Worm (Caenorhabditis elegans) whole organism, young adult: ENCODE measurements around the gene ecps-2.
A peak's percentile ranks its signal among the peaks of the same experiment; 100 is the strongest.

Experiments used
- B0019.2 ChIP-seq: fragments of 200-800 bp; sonication (Bioruptor generic); conservative IDR thresholded peaks from 2 replicates; pipeline ENCODE4 v1.3.6; 2022; ENCODE audit warnings: missing genetic modification reagents, missing genetic modification characterization, missing compliant biosample characterization
- B0261.1 ChIP-seq: sonication (generic microtip); optimal IDR thresholded peaks from 2 replicates; lab custom pipeline; 2016; ENCODE audit warnings: mild to moderate bottlenecking, missing genetic modification characterization, moderate library complexity, missing compliant biosample characterization
- B0336.3 ChIP-seq: fragments of 200-800 bp; sonication (Bioruptor generic); IDR thresholded peaks from 2 replicates; pipeline ENCODE4 v1.3.6; 2022; ENCODE audit warnings: missing genetic modification characterization, missing compliant biosample characterization
- C17E4.6 ChIP-seq: fragments of 200-800 bp; sonication (Bioruptor generic); IDR thresholded peaks from 2 replicates; pipeline ENCODE4 v1.3.6; 2022; ENCODE audit warnings: missing genetic modification reagents, missing genetic modification characterization, missing compliant biosample characterization
- D2030.7 ChIP-seq: fragments of 200-800 bp; sonication (Bioruptor generic); IDR thresholded peaks from 2 replicates; pipeline ENCODE4 v1.3.6; 2022; ENCODE audit warnings: missing genetic modification reagents, missing genetic modification characterization, missing compliant biosample characterization
- F22D6.2 ChIP-seq: sonication (generic microtip); optimal IDR thresholded peaks from 2 replicates; lab custom pipeline; 2016; ENCODE audit warnings: mild to moderate bottlenecking, missing genetic modification characterization, missing compliant biosample characterization
- F23B12.7 ChIP-seq: sonication (generic microtip); optimal IDR thresholded peaks from 2 replicates; lab custom pipeline; 2017; ENCODE audit warnings: missing genetic modification characterization, mild to moderate bottlenecking, missing compliant biosample characterization, antibody characterized with exemption, moderate library complexity; ENCODE audit not compliant: insufficient read depth
- F37B4.10 ChIP-seq: fragments of 200-800 bp; sonication (Bioruptor generic); IDR thresholded peaks from 2 replicates; pipeline ENCODE4 v1.3.6; 2022; ENCODE audit warnings: missing genetic modification characterization, missing compliant biosample characterization
- F49E8.2 ChIP-seq: sonication (generic microtip); optimal IDR thresholded peaks from 3 replicates; lab custom pipeline; 2017; ENCODE audit warnings: missing genetic modification characterization, mild to moderate bottlenecking, missing compliant biosample characterization, antibody characterized with exemption, moderate library complexity; ENCODE audit not compliant: insufficient read depth
- F55B11.4 ChIP-seq: sonication (generic microtip); optimal IDR thresholded peaks from 2 replicates; lab custom pipeline; 2016; ENCODE audit warnings: missing compliant biosample characterization, missing genetic modification characterization, borderline replicate concordance; ENCODE audit not compliant: insufficient read depth
- K12H6.12 ChIP-seq: fragments of 200-800 bp; sonication (Bioruptor generic); optimal IDR thresholded peaks from 2 replicates; lab custom pipeline; 2018; ENCODE audit warnings: mild to moderate bottlenecking, missing genetic modification characterization, missing compliant biosample characterization
- T26A5.8 ChIP-seq: sonication (generic microtip); optimal IDR thresholded peaks from 2 replicates; lab custom pipeline; 2016; ENCODE audit warnings: missing genetic modification characterization, missing compliant biosample characterization
- Y53G8AR.9 ChIP-seq: fragments of 200-800 bp; sonication (Bioruptor generic); conservative IDR thresholded peaks from 2 replicates; pipeline ENCODE4 v1.3.6; 2022; ENCODE audit warnings: missing genetic modification reagents, missing genetic modification characterization, missing compliant biosample characterization
- Y67H2A.10 ChIP-seq: fragments of 200-800 bp; sonication (Bioruptor generic); conservative IDR thresholded peaks from 2 replicates; pipeline ENCODE4 v1.3.6; 2022; ENCODE audit warnings: missing genetic modification reagents, missing genetic modification characterization, missing compliant biosample characterization
- Y79H2A.3 ChIP-seq: fragments of 200-800 bp; sonication (Bioruptor generic); conservative IDR thresholded peaks from 2 replicates; pipeline ENCODE4 v1.3.6; 2022; ENCODE audit warnings: missing genetic modification reagents, missing genetic modification characterization, missing compliant biosample characterization
- Y95B8A.8 ChIP-seq: fragments of 200-800 bp; sonication (Bioruptor generic); IDR thresholded peaks from 2 replicates; pipeline ENCODE4 v1.3.6; 2022; ENCODE audit warnings: missing genetic modification reagents, missing genetic modification characterization, missing compliant biosample characterization
- ZK185.1 ChIP-seq: sonication (generic microtip); optimal IDR thresholded peaks from 2 replicates; lab custom pipeline; 2016; ENCODE audit warnings: mild to moderate bottlenecking, missing genetic modification characterization, missing compliant biosample characterization; ENCODE audit not compliant: poor library complexity, severe bottlenecking
- aptf-2 ChIP-seq: fragments of 200-800 bp; sonication (Bioruptor generic); conservative IDR thresholded peaks from 2 replicates; pipeline ENCODE4 v1.3.6; 2022; ENCODE audit warnings: missing genetic modification reagents, missing genetic modification characterization, missing compliant biosample characterization
- athp-1 ChIP-seq: sonication (generic microtip); optimal IDR thresholded peaks from 2 replicates; lab custom pipeline; 2017; ENCODE audit warnings: mild to moderate bottlenecking, missing genetic modification characterization, missing compliant biosample characterization
- bed-1 ChIP-seq: fragments of 200-800 bp; sonication (Bioruptor generic); IDR thresholded peaks from 2 replicates; pipeline ENCODE4 v1.3.6; 2022; ENCODE audit warnings: missing genetic modification reagents, missing genetic modification characterization, missing compliant biosample characterization
- cebp-2 ChIP-seq: fragments of 200-800 bp; sonication (Bioruptor generic); IDR thresholded peaks from 2 replicates; pipeline ENCODE4 v1.3.6; 2022; ENCODE audit warnings: missing genetic modification characterization, missing compliant biosample characterization
- dox-1 ChIP-seq: fragments of 200-800 bp; sonication (Bioruptor generic); IDR thresholded peaks from 2 replicates; pipeline ENCODE4 v1.3.6; 2022; ENCODE audit warnings: missing genetic modification reagents, missing genetic modification characterization, missing compliant biosample characterization
- dpl-1 ChIP-seq: fragments of 150-350 bp; optimal IDR thresholded peaks from 2 replicates; lab custom pipeline; 2014; ENCODE audit warnings: missing biosample characterization, missing genetic modification reagents, missing genetic modification characterization
- efl-1 ChIP-seq: fragments of 150-350 bp; optimal IDR thresholded peaks from 2 replicates; lab custom pipeline; 2014; ENCODE audit warnings: missing biosample characterization, missing genetic modification reagents, missing genetic modification characterization
- ekl-4 ChIP-seq: fragments of 200-800 bp; sonication (Bioruptor generic); IDR thresholded peaks from 2 replicates; pipeline ENCODE4 v1.3.6; 2022; ENCODE audit warnings: missing genetic modification reagents, missing genetic modification characterization, missing compliant biosample characterization
- ets-4 ChIP-seq: fragments of 200-800 bp; sonication (Bioruptor generic); optimal IDR thresholded peaks from 2 replicates; lab custom pipeline; 2018; ENCODE audit warnings: mild to moderate bottlenecking, missing genetic modification characterization, missing compliant biosample characterization
- gei-17 ChIP-seq: fragments of 200-800 bp; sonication (Bioruptor generic); optimal IDR thresholded peaks from 2 replicates; lab custom pipeline; 2018; ENCODE audit warnings: mild to moderate bottlenecking, missing genetic modification characterization, missing compliant biosample characterization
- him-1 ChIP-seq: sonication (generic microtip); optimal IDR thresholded peaks from 2 replicates; lab custom pipeline; 2016; ENCODE audit warnings: missing genotype, missing genetic modification reagents, missing genetic modification characterization, missing compliant biosample characterization
- hlh-26 ChIP-seq: fragments of 200-800 bp; sonication (Bioruptor generic); conservative IDR thresholded peaks from 2 replicates; pipeline ENCODE4 v1.3.6; 2022; ENCODE audit warnings: missing genetic modification reagents, missing genetic modification characterization, missing compliant biosample characterization
- hmg-20 ChIP-seq: fragments of 200-800 bp; sonication (Bioruptor generic); IDR thresholded peaks from 2 replicates; pipeline ENCODE4 v1.3.6; 2022; ENCODE audit warnings: missing genetic modification reagents, missing genetic modification characterization, missing compliant biosample characterization
- hrde-1 ChIP-seq: sonication (generic microtip); optimal IDR thresholded peaks from 2 replicates; lab custom pipeline; 2016; ENCODE audit warnings: missing genetic modification characterization, mild to moderate bottlenecking, missing compliant biosample characterization, moderate library complexity, missing genotype, missing genetic modification reagents, borderline replicate concordance
- let-607 ChIP-seq, 2 experiments: fragments of 200-800 bp in 1 of 2; sonication (Bioruptor generic) in 1 of 2; sonication (generic microtip) in 1 of 2; optimal IDR thresholded peaks; 2 replicates each; lab custom pipeline; 2016 to 2018; ENCODE audit warnings: mild to moderate bottlenecking in 2 of 2, missing compliant biosample characterization in 2 of 2, missing genetic modification characterization in 2 of 2, moderate library complexity in 2 of 2, missing genotype in 1 of 2
- lin-35 ChIP-seq, 3 experiments: fragments of 150-350 bp in 2 of 3; sonication (generic microtip) in 1 of 3; optimal IDR thresholded peaks; 2 replicates each; lab custom pipeline; 2014 to 2018; ENCODE audit warnings: missing biosample characterization in 3 of 3, missing genetic modification characterization in 3 of 3, missing genetic modification reagents in 3 of 3
- lin-40 ChIP-seq: sonication (generic microtip); optimal IDR thresholded peaks from 2 replicates; lab custom pipeline; 2016; ENCODE audit warnings: missing genetic modification characterization, mild to moderate bottlenecking, missing compliant biosample characterization, missing genotype, missing genetic modification reagents
- madf-10 ChIP-seq: sonication (generic microtip); optimal IDR thresholded peaks from 2 replicates; lab custom pipeline; 2016; ENCODE audit warnings: mild to moderate bottlenecking, missing genetic modification characterization, missing compliant biosample characterization
- madf-8 ChIP-seq: fragments of 200-800 bp; sonication (Bioruptor generic); conservative IDR thresholded peaks from 2 replicates; pipeline ENCODE4 v1.3.6; 2022; ENCODE audit warnings: missing genetic modification reagents, missing genetic modification characterization, missing compliant biosample characterization
- nhr-27 ChIP-seq: fragments of 200-800 bp; sonication (Bioruptor generic); optimal IDR thresholded peaks from 2 replicates; lab custom pipeline; 2018; ENCODE audit warnings: mild to moderate bottlenecking, missing genetic modification characterization, moderate library complexity, missing compliant biosample characterization
- nhr-80 ChIP-seq: sonication (generic microtip); optimal IDR thresholded peaks from 2 replicates; lab custom pipeline; 2016; ENCODE audit warnings: missing genetic modification characterization, missing compliant biosample characterization
- snpc-1.1 ChIP-seq: sonication (generic microtip); optimal IDR thresholded peaks from 2 replicates; lab custom pipeline; 2017; ENCODE audit warnings: missing genetic modification characterization, mild to moderate bottlenecking, missing compliant biosample characterization, antibody characterized with exemption, moderate library complexity, missing genotype, missing genetic modification reagents; ENCODE audit not compliant: insufficient read depth
- snpc-1.3 ChIP-seq: sonication (generic microtip); optimal IDR thresholded peaks from 2 replicates; lab custom pipeline; 2017; ENCODE audit warnings: missing genetic modification characterization, mild to moderate bottlenecking, missing compliant biosample characterization, antibody characterized with exemption, moderate library complexity, missing genotype, missing genetic modification reagents; ENCODE audit not compliant: insufficient read depth
- snpc-4 ChIP-seq, 5 experiments: fragments of 150-350 bp in 1 of 5; sonication (generic microtip) in 4 of 5; optimal IDR thresholded peaks; 2 replicates each; lab custom pipeline; 2014 to 2018; ENCODE audit warnings: missing genetic modification characterization in 5 of 5, missing biosample characterization in 3 of 5, antibody characterized with exemption in 2 of 5, mild to moderate bottlenecking in 2 of 5, missing compliant biosample characterization in 2 of 5, missing genotype in 2 of 5, moderate library complexity in 2 of 5, missing genetic modification reagents in 1 of 5
- sptf-2 ChIP-seq: fragments of 200-800 bp; sonication (Bioruptor generic); optimal IDR thresholded peaks from 2 replicates; lab custom pipeline; 2018; ENCODE audit warnings: mild to moderate bottlenecking, missing genetic modification characterization, missing compliant biosample characterization
- tbp1 ChIP-seq: fragments of 200-800 bp; sonication (Bioruptor generic); optimal IDR thresholded peaks from 2 replicates; lab custom pipeline; 2018; ENCODE audit warnings: mild to moderate bottlenecking, missing genetic modification characterization, missing compliant biosample characterization
- tbx-9 ChIP-seq: sonication (generic microtip); optimal IDR thresholded peaks from 2 replicates; lab custom pipeline; 2016; ENCODE audit warnings: borderline replicate concordance, missing genetic modification characterization, inconsistent platforms, missing compliant biosample characterization
- zfh-2 ChIP-seq: fragments of 200-800 bp; sonication (Bioruptor generic); conservative IDR thresholded peaks from 2 replicates; pipeline ENCODE4 v1.3.6; 2022; ENCODE audit warnings: missing genetic modification reagents, missing genetic modification characterization, missing compliant biosample characterization
- zim-3 ChIP-seq: sonication (generic microtip); optimal IDR thresholded peaks from 2 replicates; lab custom pipeline; 2017; ENCODE audit warnings: mild to moderate bottlenecking, missing genetic modification characterization, moderate library complexity, missing compliant biosample characterization

ecps-2 gene

ce11 chrIII:10415822-10416221 is 27.1 kb upstream of the ecps-2 start, which contains the start of gene ymel-1 (continued):
- no peak for TF ChIP-seq snpc-4 (GFP tag; optimal IDR thresholded peaks at IDR 0.05; lab: Kevin White, UChicago)
- no peak for TF ChIP-seq snpc-4 (tag; optimal IDR thresholded peaks at IDR 0.05; lab: Kevin White, UChicago)
- TF ChIP-seq hmg-20 = no peak
- TF ChIP-seq lin-40 (tag; lab: Kevin White, UChicago) = peak; percentile 20
- no peak for TF ChIP-seq T26A5.8 (tag; lab: Kevin White, UChicago)
- no peak for TF ChIP-seq ekl-4
- TF ChIP-seq Y67H2A.10 = no peak
- TF ChIP-seq tbp1 = peak; percentile 4
- TF ChIP-seq madf-10 (tag; lab: Kevin White, UChicago) = peak; percentile 7
- no peak for TF ChIP-seq sptf-2 (GFP tag; lab: Kevin White, UChicago)
- peak in 1 of 2 experiments; percentile 40 for TF ChIP-seq let-607 (tag; optimal IDR thresholded peaks at IDR 0.05; lab: Kevin White, UChicago)
- no peak for TF ChIP-seq Y95B8A.8 (GFP tag; lab: Robert Waterston, UW)
- TF ChIP-seq Y53G8AR.9 = 0 out of 2 replicates have a peak, but pooled peaks have one; percentile 23
- TF ChIP-seq nhr-80 (tag; lab: Kevin White, UChicago) = peak; percentile 28
- peak; percentile 51; the same call in 1 of the 2 replicates for TF ChIP-seq B0336.3
- no peak for TF ChIP-seq B0019.2 (GFP tag; lab: Robert Waterston, UW)
- no peak for TF ChIP-seq dox-1 (GFP tag; lab: Robert Waterston, UW)
- TF ChIP-seq tbx-9 (tag; lab: Kevin White, UChicago) = no peak
- no peak for TF ChIP-seq F49E8.2 (tag; lab: Kevin White, UChicago)
- no peak for TF ChIP-seq him-1
- no peak for TF ChIP-seq dpl-1
- TF ChIP-seq F55B11.4 = no peak
- TF ChIP-seq F37B4.10 (GFP tag; lab: Robert Waterston, UW) = no peak
- no peak for TF ChIP-seq cebp-2 (GFP tag; lab: Robert Waterston, UW)
- TF ChIP-seq efl-1 = no peak
- 0 out of 2 replicates have a peak, but pooled peaks have one; percentile 27 for TF ChIP-seq aptf-2 (GFP tag; lab: Robert Waterston, UW)
- no peak for TF ChIP-seq zim-3 (tag; lab: Kevin White, UChicago)
- TF ChIP-seq ZK185.1 (tag; lab: Kevin White, UChicago) = peak; percentile 26
- TF ChIP-seq bed-1 = no peak
- no peak for TF ChIP-seq zfh-2 (GFP tag; lab: Robert Waterston, UW)
- no peak for TF ChIP-seq hlh-26 (GFP tag; lab: Robert Waterston, UW)
- no peak for TF ChIP-seq F22D6.2
- TF ChIP-seq F23B12.7 (tag; lab: Kevin White, UChicago) = no peak
- no peak for TF ChIP-seq Y79H2A.3 (GFP tag; lab: Robert Waterston, UW)
- no peak for TF ChIP-seq C17E4.6
- TF ChIP-seq B0261.1 (tag; lab: Kevin White, UChicago) = no peak
- TF ChIP-seq hrde-1 (tag; lab: Kevin White, UChicago) = no peak
- no peak for TF ChIP-seq madf-8 (GFP tag; lab: Robert Waterston, UW)
- TF ChIP-seq gei-17 (GFP tag; lab: Kevin White, UChicago) = no peak
- TF ChIP-seq athp-1 (tag; lab: Kevin White, UChicago) = peak; percentile 48
- no peak for TF ChIP-seq K12H6.12
- TF ChIP-seq ets-4 (GFP tag; lab: Kevin White, UChicago) = no peak
- TF ChIP-seq snpc-1.3 (tag; lab: Kevin White, UChicago) = no peak
- TF ChIP-seq snpc-1.1 (tag; lab: Kevin White, UChicago) = no peak
- TF ChIP-seq D2030.7 = no peak
- TF ChIP-seq lin-35 (GFP tag; optimal IDR thresholded peaks at IDR 0.05; lab: Kevin White, UChicago) = peak in 1 of 3 experiments; percentile 42
- no peak for TF ChIP-seq nhr-27 (tag; lab: Kevin White, UChicago)
